Fruit fly (Drosophila melanogaster): Measurements from ENCODE around the gene Ogg1.

- peak; percentile 54 for TF ChIP-seq cyc (GFP tag; optimal IDR thresholded peaks at IDR 0.05)
- no peak for TF ChIP-seq dac (GFP tag; optimal IDR thresholded peaks at IDR 0.05)
- no peak for TF ChIP-seq Sox102F (GFP tag; optimal IDR thresholded peaks at IDR 0.05)
- peak; percentile 21 for TF ChIP-seq Hr4 (GFP tag; optimal IDR thresholded peaks at IDR 0.05)
- TF ChIP-seq esn (GFP tag; optimal IDR thresholded peaks at IDR 0.05) = peak; percentile 77
- TF ChIP-seq CG11902 (GFP tag; optimal IDR thresholded peaks at IDR 0.05) = peak; percentile 8
- peak; percentile 64 for TF ChIP-seq acj6 (GFP tag; optimal IDR thresholded peaks at IDR 0.05)
- TF ChIP-seq CG3919 (GFP tag; optimal IDR thresholded peaks at IDR 0.05) = no peak
- TF ChIP-seq spab (GFP tag; optimal IDR thresholded peaks at IDR 0.05) = no peak
- TF ChIP-seq Hr38 (GFP tag; optimal IDR thresholded peaks at IDR 0.05) = no peak
- TF ChIP-seq dsx (GFP tag; optimal IDR thresholded peaks at IDR 0.05; ENCODE audit: poor library complexity, severe bottlenecking) = peak; percentile 41
Observed at dm6 chrX:8690003-8690402, at the start of gene Ogg1, which contains the start of gene Ppt1.

All from whole organism, prepupa.